Worm (Caenorhabditis elegans) whole organism, young adult: ENCODE measurements around the gene K09C4.4.

Source experiments
- B0336.3 ChIP-seq: fragments of 200-800 bp; sonication (Bioruptor generic); IDR thresholded peaks from 2 replicates; pipeline ENCODE4 v1.3.6; 2022; ENCODE audit warnings: missing genetic modification characterization, missing compliant biosample characterization
- C06A6.2 ChIP-seq: fragments of 200-800 bp; sonication (Bioruptor generic); conservative IDR thresholded peaks from 2 replicates; pipeline ENCODE4 v1.3.6; 2022; ENCODE audit warnings: missing genetic modification characterization, missing compliant biosample characterization
- D2030.7 ChIP-seq: fragments of 200-800 bp; sonication (Bioruptor generic); IDR thresholded peaks from 2 replicates; pipeline ENCODE4 v1.3.6; 2022; ENCODE audit warnings: missing genetic modification reagents, missing genetic modification characterization, missing compliant biosample characterization
- F10E7.11 ChIP-seq: sonication (generic microtip); optimal IDR thresholded peaks from 2 replicates; lab custom pipeline; 2017; ENCODE audit warnings: mild to moderate bottlenecking, missing genetic modification characterization, moderate library complexity, missing compliant biosample characterization
- F55B11.4 ChIP-seq: sonication (generic microtip); optimal IDR thresholded peaks from 2 replicates; lab custom pipeline; 2016; ENCODE audit warnings: missing compliant biosample characterization, missing genetic modification characterization, borderline replicate concordance; ENCODE audit not compliant: insufficient read depth
- F57A8.1 ChIP-seq: fragments of 200-800 bp; sonication (Bioruptor generic); optimal IDR thresholded peaks from 2 replicates; lab custom pipeline; 2018; ENCODE audit warnings: mild to moderate bottlenecking, missing genetic modification characterization, moderate library complexity, missing compliant biosample characterization
- F57C9.4 ChIP-seq: sonication (generic microtip); optimal IDR thresholded peaks from 2 replicates; lab custom pipeline; 2017; ENCODE audit warnings: mild to moderate bottlenecking, missing genetic modification characterization, missing compliant biosample characterization
- K12H6.12 ChIP-seq: fragments of 200-800 bp; sonication (Bioruptor generic); optimal IDR thresholded peaks from 2 replicates; lab custom pipeline; 2018; ENCODE audit warnings: mild to moderate bottlenecking, missing genetic modification characterization, missing compliant biosample characterization
- Y56A3A.18 ChIP-seq: fragments of 200-800 bp; sonication (Bioruptor generic); IDR thresholded peaks from 2 replicates; pipeline ENCODE4 v1.3.6; 2022; ENCODE audit warnings: missing genetic modification reagents, missing genetic modification characterization, missing compliant biosample characterization
- Y67H2A.10 ChIP-seq: fragments of 200-800 bp; sonication (Bioruptor generic); conservative IDR thresholded peaks from 2 replicates; pipeline ENCODE4 v1.3.6; 2022; ENCODE audit warnings: missing genetic modification reagents, missing genetic modification characterization, missing compliant biosample characterization
- ZK185.1 ChIP-seq: sonication (generic microtip); optimal IDR thresholded peaks from 2 replicates; lab custom pipeline; 2016; ENCODE audit warnings: mild to moderate bottlenecking, missing genetic modification characterization, missing compliant biosample characterization; ENCODE audit not compliant: poor library complexity, severe bottlenecking
- athp-1 ChIP-seq: sonication (generic microtip); optimal IDR thresholded peaks from 2 replicates; lab custom pipeline; 2017; ENCODE audit warnings: mild to moderate bottlenecking, missing genetic modification characterization, missing compliant biosample characterization
- attf-3 ChIP-seq: fragments of 200-800 bp; sonication (Bioruptor generic); conservative IDR thresholded peaks from 2 replicates; pipeline ENCODE4 v1.3.6; 2022; ENCODE audit warnings: missing genetic modification reagents, missing genetic modification characterization, missing compliant biosample characterization
- attf-6 ChIP-seq: fragments of 200-800 bp; sonication (Bioruptor generic); IDR thresholded peaks from 2 replicates; pipeline ENCODE4 v1.3.6; 2022; ENCODE audit warnings: missing genetic modification reagents, missing genetic modification characterization, missing compliant biosample characterization
- bed-1 ChIP-seq: fragments of 200-800 bp; sonication (Bioruptor generic); IDR thresholded peaks from 2 replicates; pipeline ENCODE4 v1.3.6; 2022; ENCODE audit warnings: missing genetic modification reagents, missing genetic modification characterization, missing compliant biosample characterization
- cebp-1 ChIP-seq, 2 experiments: fragments of 200-800 bp in 1 of 2; sonication (Bioruptor generic) in 1 of 2; sonication (generic microtip) in 1 of 2; IDR thresholded peaks in 1 of 2; optimal IDR thresholded peaks in 1 of 2; 2 replicates each; pipeline versions ENCODE4 v1.3.6 to Lab custom; 2017 to 2022; ENCODE audit warnings: missing compliant biosample characterization in 2 of 2, missing genetic modification characterization in 2 of 2, mild to moderate bottlenecking in 1 of 2, missing genetic modification reagents in 1 of 2, moderate library complexity in 1 of 2
- egrh-3 ChIP-seq: fragments of 200-800 bp; sonication (Bioruptor generic); IDR thresholded peaks from 2 replicates; pipeline ENCODE4 v1.3.6; 2022; ENCODE audit warnings: missing genetic modification reagents, missing genetic modification characterization, missing compliant biosample characterization
- hsf-1 ChIP-seq: fragments of 200-800 bp; sonication (Bioruptor generic); IDR thresholded peaks from 2 replicates; pipeline ENCODE4 v1.3.6; 2022; ENCODE audit warnings: missing genetic modification reagents, missing genetic modification characterization, missing compliant biosample characterization
- let-526 ChIP-seq: fragments of 200-800 bp; sonication (Bioruptor generic); IDR thresholded peaks from 2 replicates; pipeline ENCODE4 v1.3.6; 2022; ENCODE audit warnings: missing genetic modification reagents, missing genetic modification characterization, missing compliant biosample characterization
- let-607 ChIP-seq, 2 experiments: fragments of 200-800 bp in 1 of 2; sonication (Bioruptor generic) in 1 of 2; sonication (generic microtip) in 1 of 2; optimal IDR thresholded peaks; 2 replicates each; lab custom pipeline; 2016 to 2018; ENCODE audit warnings: mild to moderate bottlenecking in 2 of 2, missing compliant biosample characterization in 2 of 2, missing genetic modification characterization in 2 of 2, moderate library complexity in 2 of 2, missing genotype in 1 of 2
- lin-40 ChIP-seq: sonication (generic microtip); optimal IDR thresholded peaks from 2 replicates; lab custom pipeline; 2016; ENCODE audit warnings: missing genetic modification characterization, mild to moderate bottlenecking, missing compliant biosample characterization, missing genotype, missing genetic modification reagents
- lir-1 ChIP-seq: fragments of 200-800 bp; sonication (Bioruptor generic); conservative IDR thresholded peaks from 2 replicates; pipeline ENCODE4 v1.3.6; 2022; ENCODE audit warnings: missing genetic modification reagents, missing genetic modification characterization, missing compliant biosample characterization
- lsl-1 ChIP-seq: fragments of 200-800 bp; sonication (Bioruptor generic); optimal IDR thresholded peaks from 2 replicates; lab custom pipeline; 2018; ENCODE audit warnings: mild to moderate bottlenecking, missing genetic modification characterization, moderate library complexity, missing compliant biosample characterization
- madf-10 ChIP-seq: sonication (generic microtip); optimal IDR thresholded peaks from 2 replicates; lab custom pipeline; 2016; ENCODE audit warnings: mild to moderate bottlenecking, missing genetic modification characterization, missing compliant biosample characterization
- madf-8 ChIP-seq: fragments of 200-800 bp; sonication (Bioruptor generic); conservative IDR thresholded peaks from 2 replicates; pipeline ENCODE4 v1.3.6; 2022; ENCODE audit warnings: missing genetic modification reagents, missing genetic modification characterization, missing compliant biosample characterization
- mel-28 ChIP-seq: sonication (generic microtip); optimal IDR thresholded peaks from 2 replicates; lab custom pipeline; 2016; ENCODE audit warnings: borderline replicate concordance, mild to moderate bottlenecking, missing genetic modification characterization, missing compliant biosample characterization
- nfya-1 ChIP-seq: sonication (generic microtip); optimal IDR thresholded peaks from 2 replicates; lab custom pipeline; 2017; ENCODE audit warnings: antibody characterized with exemption, missing compliant biosample characterization, missing genetic modification characterization, borderline replicate concordance; ENCODE audit not compliant: insufficient read depth
- nhr-27 ChIP-seq: fragments of 200-800 bp; sonication (Bioruptor generic); optimal IDR thresholded peaks from 2 replicates; lab custom pipeline; 2018; ENCODE audit warnings: mild to moderate bottlenecking, missing genetic modification characterization, moderate library complexity, missing compliant biosample characterization
- nhr-80 ChIP-seq: sonication (generic microtip); optimal IDR thresholded peaks from 2 replicates; lab custom pipeline; 2016; ENCODE audit warnings: missing genetic modification characterization, missing compliant biosample characterization
- rec-8 ChIP-seq, 2 experiments: sonication (generic microtip); optimal IDR thresholded peaks; 2 replicates each; lab custom pipeline; 2016; ENCODE audit warnings: mild to moderate bottlenecking in 2 of 2, missing genetic modification characterization in 2 of 2, missing genetic modification reagents in 2 of 2, missing genotype in 2 of 2, missing biosample characterization in 1 of 2, missing compliant biosample characterization in 1 of 2, moderate library complexity in 1 of 2
- sea-2 ChIP-seq: fragments of 200-800 bp; sonication (Bioruptor generic); IDR thresholded peaks from 2 replicates; pipeline ENCODE4 v1.3.6; 2022; ENCODE audit warnings: missing genetic modification characterization, missing compliant biosample characterization
- snpc-1.3 ChIP-seq: sonication (generic microtip); optimal IDR thresholded peaks from 2 replicates; lab custom pipeline; 2017; ENCODE audit warnings: missing genetic modification characterization, mild to moderate bottlenecking, missing compliant biosample characterization, antibody characterized with exemption, moderate library complexity, missing genotype, missing genetic modification reagents; ENCODE audit not compliant: insufficient read depth
- tbp1 ChIP-seq: fragments of 200-800 bp; sonication (Bioruptor generic); optimal IDR thresholded peaks from 2 replicates; lab custom pipeline; 2018; ENCODE audit warnings: mild to moderate bottlenecking, missing genetic modification characterization, missing compliant biosample characterization
- tbx-9 ChIP-seq: sonication (generic microtip); optimal IDR thresholded peaks from 2 replicates; lab custom pipeline; 2016; ENCODE audit warnings: borderline replicate concordance, missing genetic modification characterization, inconsistent platforms, missing compliant biosample characterization
- zfh-2 ChIP-seq: fragments of 200-800 bp; sonication (Bioruptor generic); conservative IDR thresholded peaks from 2 replicates; pipeline ENCODE4 v1.3.6; 2022; ENCODE audit warnings: missing genetic modification reagents, missing genetic modification characterization, missing compliant biosample characterization
- ztf-18 ChIP-seq: sonication (generic microtip); optimal IDR thresholded peaks from 2 replicates; lab custom pipeline; 2016; ENCODE audit warnings: missing genotype, mild to moderate bottlenecking, missing genetic modification characterization, missing compliant biosample characterization
- ztf-22 ChIP-seq: fragments of 200-800 bp; sonication (Bioruptor generic); optimal IDR thresholded peaks from 2 replicates; lab custom pipeline; 2018; ENCODE audit warnings: mild to moderate bottlenecking, missing genetic modification characterization, moderate library complexity, missing compliant biosample characterization
- ztf-3 ChIP-seq: fragments of 200-800 bp; sonication (Bioruptor generic); optimal IDR thresholded peaks from 2 replicates; lab custom pipeline; 2018; ENCODE audit warnings: mild to moderate bottlenecking, missing genetic modification characterization, missing compliant biosample characterization

The K09C4.4 gene

DNA sequence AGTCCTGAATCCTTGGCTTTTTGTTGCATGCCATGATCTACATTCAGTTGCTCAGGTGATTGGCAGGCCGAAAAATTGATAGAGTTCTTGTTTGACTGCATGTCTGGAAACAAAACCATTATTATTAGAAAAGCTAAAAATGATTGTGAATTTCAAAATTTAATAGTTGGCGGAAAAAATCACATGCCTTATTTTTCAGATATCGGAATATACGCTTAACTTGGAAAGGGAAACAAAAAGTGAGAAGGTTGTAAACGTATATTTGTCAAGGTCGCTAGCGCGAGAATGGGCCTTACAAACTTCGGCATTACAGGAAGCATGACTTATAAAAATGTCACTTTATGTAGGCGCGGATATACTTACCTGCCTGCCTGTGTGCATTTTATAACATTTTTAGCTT lies 17.6 kb upstream of the K09C4.4 start, which contains the start of gene K09C4.9 (continued):
- no peak for TF ChIP-seq let-607 (tag; optimal IDR thresholded peaks at IDR 0.05; lab: Kevin White, UChicago)
- TF ChIP-seq snpc-1.3, result no peak

- no peak for TF ChIP-seq athp-1 (tag; lab: Kevin White, UChicago)
- TF ChIP-seq D2030.7 (GFP tag; lab: Robert Waterston, UW), result no peak
- TF ChIP-seq ZK185.1 (tag; lab: Kevin White, UChicago), result no peak
Measured at ce11 chrX:3272580-3272979, 16.7 kb upstream of the K09C4.4 start, which contains the start of gene K09C4.7. Gene K09C4.7, plus strand, starts transcription at chrX:3272880.

- TF ChIP-seq madf-8 (GFP tag; lab: Robert Waterston, UW) (no peak), C06A6.2 (GFP tag; lab: Robert Waterston, UW) (no peak), B0336.3 (GFP tag; lab: Robert Waterston, UW) (no peak), egrh-3 (GFP tag; lab: Robert Waterston, UW) (no peak), Y67H2A.10 (no peak), cebp-1 (GFP tag; IDR thresholded peaks at IDR 0.05; lab: Robert Waterston, UW) (no peak), cebp-1 (tag; optimal IDR thresholded peaks at IDR 0.05; lab: Kevin White, UChicago) (no peak), lin-40 (no peak), tbp1 (GFP tag; lab: Kevin White, UChicago) (no peak), nhr-27 (tag; lab: Kevin White, UChicago) (no peak), attf-3 (GFP tag; lab: Robert Waterston, UW) (no peak), F57C9.4 (no peak), ztf-3 (GFP tag; lab: Kevin White, UChicago) (no peak), ztf-18 (tag; lab: Kevin White, UChicago) (no peak), hsf-1 (no peak), nhr-80 (no peak), mel-28 (tag; lab: Kevin White, UChicago) (no peak), madf-10 (tag; lab: Kevin White, UChicago) (no peak), sea-2 (no peak), bed-1 (no peak), let-526 (no peak)
- TF ChIP-seq, all 124 proteins: peak for 0
Measured at ce11 chrX:3280130-3280529, 9.2 kb upstream of the K09C4.4 start, which contains the start of gene K09C4.10. Gene K09C4.10, minus strand, starts transcription at chrX:3280230.

DNA sequence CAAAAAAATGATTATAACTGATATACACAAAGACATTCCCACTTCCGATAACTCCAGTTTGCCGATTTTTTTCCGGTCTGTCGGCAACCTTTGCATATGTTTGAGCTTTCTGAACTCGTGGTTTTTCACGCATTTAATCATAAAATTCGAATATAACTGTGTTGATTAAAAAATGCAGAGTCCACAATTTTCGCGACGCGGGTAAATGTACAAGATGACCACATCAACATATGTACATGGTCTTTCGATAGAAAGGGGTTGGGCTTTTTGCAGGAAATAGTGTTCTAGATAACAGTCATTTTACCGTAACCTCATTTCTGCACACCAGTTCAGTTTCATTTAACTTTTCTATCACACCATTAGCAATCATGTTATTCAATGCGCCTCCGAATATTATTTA lies 7.0 kb upstream of the K09C4.4 start, which contains the start of gene K09C4.5:
Gene K09C4.5, plus strand, starts transcription at position 326 of the 400 bp plus-strand sequence.
- TF ChIP-seq rec-8 (tag; optimal IDR thresholded peaks at IDR 0.05; lab: Kevin White, UChicago) (no peak), cebp-1 (GFP tag; IDR thresholded peaks at IDR 0.05; lab: Robert Waterston, UW) (no peak), cebp-1 (tag; optimal IDR thresholded peaks at IDR 0.05; lab: Kevin White, UChicago) (no peak), zfh-2 (GFP tag; lab: Robert Waterston, UW) (no peak), F55B11.4 (tag; lab: Kevin White, UChicago) (no peak), ztf-22 (GFP tag; lab: Kevin White, UChicago) (no peak), lir-1 (GFP tag; lab: Robert Waterston, UW) (no peak), Y56A3A.18 (no peak), F10E7.11 (no peak), F57A8.1 (GFP tag; lab: Kevin White, UChicago) (no peak), nfya-1 (tag; lab: Kevin White, UChicago) (no peak), lsl-1 (no peak), ztf-18 (tag; lab: Kevin White, UChicago) (no peak), tbx-9 (tag; lab: Kevin White, UChicago) (no peak), K12H6.12 (tag; lab: Kevin White, UChicago) (no peak), attf-6 (no peak)
